Worm (Caenorhabditis elegans) whole organism, L4/young adult: ENCODE measurements around the gene str-253.
"Not testable (repeated sequence)": the region's sequence is repeated elsewhere in the genome, so short reads cannot be mapped to it uniquely, and the experiment has no call there.

Experiments used
- W03F9.2 ChIP-seq: fragments of 150-350 bp; optimal IDR thresholded peaks from 2 replicates; lab custom pipeline; 2014; ENCODE audit warnings: missing biosample characterization, missing genetic modification characterization
- dao-5 ChIP-seq: sonication (generic microtip); optimal IDR thresholded peaks from 2 replicates; lab custom pipeline; 2016; ENCODE audit warnings: missing genotype, missing genetic modification characterization, moderate library complexity, missing compliant biosample characterization
- him-1 ChIP-seq: sonication (generic microtip); optimal IDR thresholded peaks from 2 replicates; lab custom pipeline; 2016; ENCODE audit warnings: missing genotype, missing genetic modification reagents, missing genetic modification characterization, missing compliant biosample characterization

The str-253 gene

ce11 chrV:2264455-2264854 lies 10.1 kb upstream of the str-253 start, which contains the start of gene nhr-183:
Gene nhr-183 (minus strand): TSS chrV:2264634.
- TF ChIP-seq dao-5 (tag; lab: Kevin White, UChicago) (no peak), him-1 (tag; lab: Kevin White, UChicago) (no peak), W03F9.2 (no peak)

DNA sequence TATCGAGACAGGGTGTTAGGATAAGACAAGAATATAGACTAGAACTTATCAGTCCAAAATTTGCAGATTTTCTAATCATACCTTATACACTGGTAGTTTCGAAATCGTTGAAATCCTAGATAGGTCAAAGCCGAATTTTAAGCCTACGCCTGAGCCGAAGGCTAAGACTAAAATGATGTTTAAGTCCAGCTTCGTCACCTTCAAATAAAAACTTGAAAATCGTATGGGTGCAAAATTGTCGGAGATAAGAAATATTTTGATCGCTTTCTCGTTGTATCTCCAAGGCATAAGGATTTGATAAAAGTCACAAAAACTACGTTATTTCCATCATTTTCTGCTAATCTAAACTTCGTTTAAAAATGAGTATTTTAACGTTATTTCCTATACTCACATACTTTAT lies 6.3 kb upstream of the str-253 start, which contains the start of gene F41B5.12:
TSS of gene F41B5.12 (plus strand) at position 301 of the 400 bp plus-strand sequence.
- TF ChIP-seq him-1 (tag; lab: Kevin White, UChicago) (no peak), dao-5 (tag; lab: Kevin White, UChicago) (no peak), W03F9.2 (no peak)

- no peak for TF ChIP-seq W03F9.2
- TF ChIP-seq dao-5 (tag; lab: Kevin White, UChicago), result no peak
- no peak for TF ChIP-seq him-1 (tag; lab: Kevin White, UChicago)
Measured at ce11 chrV:2259750-2260149, 5.3 kb upstream of the str-253 start, which contains the start of gene nhr-182. Gene nhr-182 (minus strand): TSS chrV:2259927.

- not testable (repeated sequence) for TF ChIP-seq him-1 (tag; lab: Kevin White, UChicago); dao-5 (tag; lab: Kevin White, UChicago); W03F9.2
Measured at ce11 chrV:2255191-2255590, 788 bp upstream of the str-253 start, which contains the start of gene F41B5.1. Gene F41B5.1 (plus strand): TSS chrV:2255533.

DNA sequence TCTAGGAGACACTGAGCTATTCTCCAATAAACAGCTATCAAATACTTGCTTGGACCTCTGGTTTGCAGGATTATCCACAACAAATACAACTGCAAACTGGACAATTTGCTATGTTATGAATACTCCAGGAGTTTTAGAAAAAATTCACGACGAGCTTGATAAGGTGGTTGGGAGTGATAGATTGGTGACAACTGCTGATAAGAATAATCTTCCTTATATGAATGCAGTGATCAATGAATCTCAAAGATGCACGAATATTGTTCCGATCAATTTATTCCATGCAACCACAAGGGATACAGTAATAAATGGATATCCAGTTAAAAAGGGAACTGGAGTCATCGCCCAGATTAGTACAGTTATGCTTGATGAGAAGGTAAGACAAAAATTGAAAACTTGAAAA lies 2.6 kb downstream of the str-253 start:
- TF ChIP-seq dao-5 (tag; lab: Kevin White, UChicago), result no peak

DNA sequence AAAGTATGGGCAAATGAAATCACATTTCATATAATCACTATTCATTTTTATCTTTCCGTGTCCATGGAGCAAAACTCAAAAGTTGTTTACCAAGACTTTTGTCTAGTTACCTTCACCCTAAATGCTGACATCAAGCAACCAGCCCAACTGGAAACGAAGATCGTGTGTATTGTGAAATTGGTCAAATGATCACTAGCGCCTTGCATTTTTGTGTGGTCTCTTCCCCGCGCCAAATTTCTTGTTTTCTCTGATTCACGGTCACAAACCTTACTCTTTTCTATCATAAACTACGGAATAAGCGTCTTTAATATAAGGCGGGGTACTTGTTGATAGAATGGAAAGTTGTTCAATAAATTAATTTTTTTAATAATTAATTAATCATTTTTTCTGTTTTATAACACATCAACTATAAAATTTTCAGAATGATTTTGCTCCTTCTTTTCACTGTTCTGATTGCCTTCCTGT lies 4.2 kb downstream of the str-253 start, which contains the start of gene cyp-33C7:
TSS of gene cyp-33C7 (plus strand) at position 415 of the 465 bp plus-strand sequence.
- TF ChIP-seq W03F9.2, result no peak
- no peak for TF ChIP-seq him-1 (tag; lab: Kevin White, UChicago)
- no peak for TF ChIP-seq dao-5 (tag; lab: Kevin White, UChicago)

- TF ChIP-seq dao-5 (tag; lab: Kevin White, UChicago), result no peak
- no peak for TF ChIP-seq W03F9.2
- TF ChIP-seq him-1 (tag; lab: Kevin White, UChicago), result no peak
Measured at ce11 chrV:2249310-2249709, 5.1 kb downstream of the str-253 start, which contains the start of gene cyp-33C6. Gene cyp-33C6 (minus strand): TSS chrV:2249410.

- TF ChIP-seq W03F9.2 (no peak), dao-5 (tag; lab: Kevin White, UChicago) (no peak), him-1 (tag; lab: Kevin White, UChicago) (no peak)
Measured at ce11 chrV:2244751-2245150, 9.7 kb downstream of the str-253 start, which contains the start of gene cyp-33C5. Gene cyp-33C5 (plus strand): TSS chrV:2245004.

ce11 chrV:2242630-2243029 lies 11.8 kb downstream of the str-253 start, which contains the start of gene cyp-33C3:
Gene cyp-33C3 (plus strand): TSS chrV:2242778.
- TF ChIP-seq W03F9.2, result no peak
- TF ChIP-seq him-1 (tag; lab: Kevin White, UChicago), result no peak
- TF ChIP-seq dao-5 (tag; lab: Kevin White, UChicago), result no peak

ce11 chrV:2238012-2238411 lies 16.4 kb downstream of the str-253 start:
- TF ChIP-seq W03F9.2 (no peak), him-1 (tag; lab: Kevin White, UChicago) (no peak), dao-5 (tag; lab: Kevin White, UChicago) (no peak)

DNA sequence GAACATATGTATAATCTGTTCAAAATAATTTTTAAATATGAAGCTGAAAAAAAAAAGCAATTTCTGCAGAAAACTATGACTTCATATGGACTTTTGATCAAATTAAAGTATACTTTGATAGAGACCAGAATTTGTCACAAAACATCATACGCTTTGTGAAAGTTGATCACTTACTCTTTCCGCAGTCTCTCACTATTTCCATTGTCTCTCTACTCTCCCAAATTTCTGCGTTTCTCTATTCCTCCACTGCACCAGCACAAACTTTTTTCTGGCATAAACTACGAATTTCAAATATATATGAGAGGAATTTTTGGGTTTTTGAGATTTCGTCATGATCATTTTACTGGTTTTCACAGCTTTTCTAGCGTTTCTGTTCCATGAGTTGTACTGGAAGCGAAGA lies 18.6 kb downstream of the str-253 start, which contains the start of gene cyp-33C4:
TSS of gene cyp-33C4 (plus strand) at position 293 of the 400 bp plus-strand sequence.
- TF ChIP-seq him-1 (tag; lab: Kevin White, UChicago) (no peak), W03F9.2 (no peak), dao-5 (tag; lab: Kevin White, UChicago) (no peak)

DNA sequence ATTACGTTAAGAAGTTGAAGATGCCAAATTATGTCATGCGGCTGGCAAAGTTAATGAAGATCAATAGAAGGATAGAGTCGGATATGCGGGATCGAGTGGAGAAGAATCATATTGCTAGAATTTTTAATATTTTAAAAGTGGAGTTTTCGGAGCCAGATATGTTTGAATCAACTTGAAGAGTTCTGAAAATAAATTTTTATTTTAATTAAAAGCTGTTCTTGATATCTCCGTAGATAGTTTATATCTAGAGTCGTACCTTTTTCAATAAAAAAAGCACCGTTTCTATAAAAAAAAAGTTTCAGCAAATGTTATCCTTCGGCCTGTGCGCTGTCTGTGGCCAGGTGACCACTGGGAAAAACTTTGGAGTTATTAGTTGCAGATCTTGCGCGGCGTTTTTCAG lies 21.2 kb downstream of the str-253 start, which contains the start of gene nhr-96:
TSS of gene nhr-96 (plus strand) at position 301 of the 400 bp plus-strand sequence.
- TF ChIP-seq him-1 (tag; lab: Kevin White, UChicago), result no peak
- TF ChIP-seq W03F9.2, result no peak
- TF ChIP-seq dao-5 (tag; lab: Kevin White, UChicago), result no peak

DNA sequence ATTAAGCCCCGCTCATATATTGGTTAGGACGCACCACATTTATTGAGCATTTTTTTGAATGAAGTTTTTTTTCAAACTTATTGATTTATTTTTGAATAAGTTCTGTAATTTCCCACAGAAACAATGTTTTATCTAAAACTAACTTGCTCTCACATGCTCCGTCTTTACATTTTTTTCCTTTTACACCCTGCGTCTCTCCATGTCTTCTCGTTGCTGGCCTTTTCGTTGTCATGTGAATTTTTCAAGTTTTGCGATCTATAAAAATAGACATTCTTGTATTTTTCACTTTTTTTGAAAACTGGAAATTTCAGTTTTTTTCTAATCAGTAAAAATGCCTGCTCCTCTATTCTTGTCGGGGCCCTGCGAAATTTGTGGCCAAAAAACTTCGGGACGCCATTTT lies 23.5 kb downstream of the str-253 start, which contains the start of gene nhr-134:
TSS of gene nhr-134 (plus strand) at position 312 of the 400 bp plus-strand sequence.
- TF ChIP-seq him-1 (tag; lab: Kevin White, UChicago) (no peak), W03F9.2 (no peak), dao-5 (tag; lab: Kevin White, UChicago) (no peak)

DNA sequence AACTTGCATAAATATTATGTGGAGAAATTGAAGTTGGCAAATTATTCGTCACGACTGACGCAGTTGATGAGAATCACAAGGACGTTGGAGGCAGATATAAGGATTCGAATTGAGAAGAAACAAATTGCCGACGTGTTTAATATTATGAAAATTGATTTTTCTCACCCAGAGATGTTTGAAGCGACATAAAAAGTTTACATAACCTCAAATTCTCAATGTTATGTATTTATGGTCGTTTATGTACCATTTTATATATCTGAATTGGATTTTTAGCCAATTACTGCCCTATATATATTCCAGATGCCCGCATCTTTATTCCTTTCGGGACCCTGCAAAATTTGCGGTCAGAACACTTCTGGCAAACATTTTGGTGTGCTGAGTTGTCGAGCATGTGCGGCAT lies 25.6 kb downstream of the str-253 start, which contains the start of gene nhr-126:
TSS of gene nhr-126 (plus strand) at position 301 of the 400 bp plus-strand sequence.
- TF ChIP-seq him-1 (tag; lab: Kevin White, UChicago) (no peak), W03F9.2 (no peak), dao-5 (tag; lab: Kevin White, UChicago) (no peak)
